Worm (Caenorhabditis elegans): ENCODE results near the gene F36F12.2.
A peak's percentile ranks its signal among the peaks of the same experiment; 100 is the strongest.

The F36F12.2 gene

DNA sequence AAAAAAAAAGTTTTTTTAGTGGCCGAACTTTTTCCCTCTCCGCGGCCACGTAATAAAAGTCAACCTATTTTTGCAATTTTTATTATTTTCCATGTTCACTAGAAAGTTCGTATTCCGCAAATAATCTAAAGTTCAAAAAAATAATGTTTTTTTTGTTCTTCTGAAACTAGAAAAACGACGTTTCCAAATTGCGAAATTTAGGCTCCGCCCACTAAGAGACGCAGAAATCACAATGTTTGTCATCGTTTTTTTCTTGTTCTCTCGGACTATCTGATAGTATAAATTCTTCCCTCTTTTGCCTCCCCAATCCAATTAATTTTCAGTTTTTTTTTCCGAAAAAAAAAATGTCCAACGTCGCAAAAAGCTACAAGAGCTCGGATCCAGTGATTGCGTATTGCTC lies 37.8 kb downstream of the F36F12.2 start, which contains the start of gene comt-3:
TSS of gene comt-3 (plus strand) at position 214 of the 400 bp plus-strand sequence.
- TF ChIP-seq pqm-1 (tag; optimal IDR thresholded peaks at IDR 0.05) (peak; percentile 29), lsy-2 (tag; optimal IDR thresholded peaks at IDR 0.05) (no peak), lin-39 (tag; optimal IDR thresholded peaks at IDR 0.05) (no peak), nhr-28 (tag; optimal IDR thresholded peaks at IDR 0.05) (peak; percentile 30)

DNA sequence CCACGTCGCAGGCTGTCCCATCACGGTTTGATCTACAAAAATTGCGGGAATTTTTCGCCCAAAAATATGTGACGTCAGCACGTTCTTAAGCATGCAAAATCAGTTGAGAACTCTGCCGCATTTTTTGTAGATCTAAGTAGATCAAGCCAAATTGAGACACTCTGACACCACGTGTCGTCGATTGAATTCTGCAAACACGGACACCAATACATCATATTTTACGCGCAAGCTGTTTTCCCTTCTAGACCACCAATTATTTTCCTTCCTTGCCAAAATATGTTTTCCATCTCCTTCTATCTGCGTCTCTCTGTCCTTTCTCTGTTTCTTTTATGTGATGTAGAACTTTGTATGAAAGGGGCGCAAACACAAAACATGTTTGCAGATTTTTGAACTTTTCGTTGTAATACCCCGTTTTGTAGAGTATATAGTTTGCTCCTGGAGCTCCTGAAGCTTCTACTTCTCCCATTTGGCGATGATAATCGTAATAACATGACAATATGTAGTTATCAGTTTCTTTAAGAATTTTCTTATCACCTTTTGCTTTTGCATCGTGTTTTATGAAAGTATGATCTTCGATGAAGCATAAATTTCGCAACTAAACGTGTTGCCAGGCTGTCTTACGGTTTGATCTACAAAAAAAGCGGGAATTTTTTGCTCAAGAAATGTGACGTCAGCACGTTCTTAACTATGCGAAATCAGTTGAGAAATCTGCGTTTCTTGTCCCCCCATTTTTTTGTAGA lies 39.2 kb downstream of the F36F12.2 start:
- no peak for TF ChIP-seq fkh-10 (GFP tag; optimal IDR thresholded peaks at IDR 0.05)
- TF ChIP-seq ama-1 (optimal IDR thresholded peaks at IDR 0.05) = no peak
- no peak for TF ChIP-seq unc-130 (GFP tag; optimal IDR thresholded peaks at IDR 0.05)
- TF ChIP-seq zag-1 (tag; optimal IDR thresholded peaks at IDR 0.05) = no peak
- no peak for TF ChIP-seq zfp-3 (GFP tag; conservative IDR thresholded peaks at IDR 0.05)
- TF ChIP-seq nhr-25 (tag; optimal IDR thresholded peaks at IDR 0.05; ENCODE audit: borderline replicate concordance, insufficient read depth) = no peak
- TF ChIP-seq Y75B8A.6 (GFP tag; IDR thresholded peaks at IDR 0.05) = no peak
- no peak for TF ChIP-seq hlh-11 (tag; optimal IDR thresholded peaks at IDR 0.05)
- TF ChIP-seq lin-39 (tag; optimal IDR thresholded peaks at IDR 0.05) = no peak
- no peak for TF ChIP-seq mdt-29 (GFP tag; IDR thresholded peaks at IDR 0.05)
- no peak for TF ChIP-seq set-16 (GFP tag; IDR thresholded peaks at IDR 0.05)
- no peak for TF ChIP-seq ceh-32 (tag; optimal IDR thresholded peaks at IDR 0.05; ENCODE audit: poor library complexity)
- TF ChIP-seq pqm-1 (tag; optimal IDR thresholded peaks at IDR 0.05) = peak; percentile 87
- TF ChIP-seq T20F7.1 (GFP tag; optimal IDR thresholded peaks at IDR 0.05) = no peak
- no peak for TF ChIP-seq aha-1 (tag)
- TF ChIP-seq duxl-1 (tag; optimal IDR thresholded peaks at IDR 0.05; ENCODE audit: poor library complexity) = no peak
- TF ChIP-seq daf-16 (GFP tag; optimal IDR thresholded peaks at IDR 0.05) = peak in 1 of 2 experiments; percentile 40
- peak; percentile 45 for TF ChIP-seq daf-16 (tag; optimal IDR thresholded peaks at IDR 0.05)
- TF ChIP-seq cey-2 (tag; optimal IDR thresholded peaks at IDR 0.05; ENCODE audit: borderline replicate concordance, insufficient read depth) = no peak
- TF ChIP-seq Y5F2A.4 (GFP tag; optimal IDR thresholded peaks at IDR 0.05) = no peak
- TF ChIP-seq nhr-48 (tag; optimal IDR thresholded peaks at IDR 0.05) = no peak
- TF ChIP-seq jun-1 (tag; optimal IDR thresholded peaks at IDR 0.05) = no peak
- TF ChIP-seq rbr-2 (tag; optimal IDR thresholded peaks at IDR 0.05) = no peak
- TF ChIP-seq lim-7 (GFP tag; IDR thresholded peaks at IDR 0.05) = no peak
- TF ChIP-seq mep-1 (tag; optimal IDR thresholded peaks at IDR 0.05) = no peak
- TF ChIP-seq dmd-9 (GFP tag; IDR thresholded peaks at IDR 0.05) = no peak
- no peak for TF ChIP-seq Y105C5A.15 (GFP tag; IDR thresholded peaks at IDR 0.05)
- TF ChIP-seq unc-62 (GFP tag; optimal IDR thresholded peaks at IDR 0.05 in 1 of 2) = no peak
- TF ChIP-seq unc-62 (tag; optimal IDR thresholded peaks at IDR 0.05) = no peak
- no peak for TF ChIP-seq pha-4 (GFP tag; IDR thresholded peaks at IDR 0.05)
- no peak for TF ChIP-seq pha-4 (tag; optimal IDR thresholded peaks at IDR 0.05)
- TF ChIP-seq mdl-1 (tag; optimal IDR thresholded peaks at IDR 0.05) = peak in 1 of 2 experiments; percentile 9
- TF ChIP-seq daf-19 (GFP tag; conservative IDR thresholded peaks at IDR 0.05) = no peak
- TF ChIP-seq sdz-12 (GFP tag; optimal IDR thresholded peaks at IDR 0.05) = no peak
- TF ChIP-seq F44E2.7 (GFP tag; IDR thresholded peaks at IDR 0.05) = no peak
- peak in 1 of 2 experiments; percentile 1 for TF ChIP-seq hif-1 (tag; optimal IDR thresholded peaks at IDR 0.05)
- no peak for TF ChIP-seq nhr-41 (GFP tag; IDR thresholded peaks at IDR 0.05)
- no peak for TF ChIP-seq ceh-44 (GFP tag; IDR thresholded peaks at IDR 0.05)
- no peak for TF ChIP-seq ctbp-1 (GFP tag; IDR thresholded peaks at IDR 0.05)
- no peak for TF ChIP-seq lin-15B (tag; optimal IDR thresholded peaks at IDR 0.05)
- no peak for TF ChIP-seq ceh-82 (tag; optimal IDR thresholded peaks at IDR 0.05)
- TF ChIP-seq php-3 (GFP tag; IDR thresholded peaks at IDR 0.05) = no peak
- peak; percentile 8 for TF ChIP-seq nhr-6 (tag; optimal IDR thresholded peaks at IDR 0.05)
- TF ChIP-seq mes-2 (tag; optimal IDR thresholded peaks at IDR 0.05; ENCODE audit: poor library complexity, severe bottlenecking) = no peak
- no peak for TF ChIP-seq lin-1 (GFP tag; IDR thresholded peaks at IDR 0.05)
- TF ChIP-seq tag-97 (GFP tag; IDR thresholded peaks at IDR 0.05) = no peak
